Fruit fly (Drosophila melanogaster) ovary, adult (tissue): ENCODE results near the gene Hsp26.
A peak's percentile ranks its signal among the peaks of the same experiment; 100 is the strongest.

Experiments used
- CG17801 ChIP-seq: fragments of 200-800 bp; optimal IDR thresholded peaks from 2 replicates; lab custom pipeline; 2019; ENCODE audit warnings: missing biosample characterization, mild to moderate bottlenecking, missing genetic modification characterization, moderate library complexity; ENCODE audit not compliant: partially characterized antibody

The Hsp26 gene

DNA sequence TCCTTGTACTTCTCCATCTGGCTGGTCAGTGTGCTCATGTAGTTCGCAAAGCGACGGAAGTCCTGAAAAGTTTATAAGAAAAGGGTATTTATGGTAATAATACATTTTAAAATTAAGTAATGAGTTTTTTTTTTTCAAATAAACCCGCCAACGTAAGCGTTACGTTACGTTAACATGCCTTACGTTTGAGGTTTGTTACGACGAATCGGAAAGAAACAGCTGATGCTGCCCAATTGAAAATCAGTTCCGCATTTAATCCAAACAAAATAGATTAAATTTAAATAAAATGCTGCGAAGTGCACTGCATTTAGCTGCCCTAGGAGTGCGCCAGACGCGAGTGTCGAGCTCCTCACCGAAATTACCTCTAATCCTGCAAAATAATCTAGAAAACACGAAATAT, 13.1 kb downstream of the Hsp26 start, which contains the start of gene mRRF1:
TSS of gene mRRF1 (plus strand) at position 220 of the 400 bp plus-strand sequence.
- TF ChIP-seq CG17801 (GFP tag; lab: Kevin White, UChicago), result no peak

DNA sequence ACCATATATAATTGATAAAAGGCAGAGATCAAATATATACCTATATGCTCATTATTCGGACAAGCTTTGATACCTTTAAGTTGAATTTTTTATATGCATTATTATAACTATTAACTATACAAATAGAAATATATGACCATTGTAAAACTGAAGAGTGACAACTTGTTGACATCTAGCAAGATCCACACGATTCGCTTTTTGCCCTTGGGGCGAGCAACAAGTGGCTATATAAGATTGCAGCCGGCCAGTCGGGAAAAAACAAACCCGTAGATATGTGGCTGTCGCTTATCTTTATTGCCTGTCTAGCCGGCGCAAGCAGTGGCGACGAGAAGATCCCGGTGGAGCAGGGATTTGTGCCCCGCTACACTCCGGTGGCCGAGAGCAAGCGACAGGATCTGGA, 15.3 kb downstream of the Hsp26 start, which contains the start of gene CG34456:
TSS of gene CG34456 (plus strand) at position 215 of the 400 bp plus-strand sequence.
- TF ChIP-seq CG17801 (GFP tag; lab: Kevin White, UChicago), result peak; percentile 62

DNA sequence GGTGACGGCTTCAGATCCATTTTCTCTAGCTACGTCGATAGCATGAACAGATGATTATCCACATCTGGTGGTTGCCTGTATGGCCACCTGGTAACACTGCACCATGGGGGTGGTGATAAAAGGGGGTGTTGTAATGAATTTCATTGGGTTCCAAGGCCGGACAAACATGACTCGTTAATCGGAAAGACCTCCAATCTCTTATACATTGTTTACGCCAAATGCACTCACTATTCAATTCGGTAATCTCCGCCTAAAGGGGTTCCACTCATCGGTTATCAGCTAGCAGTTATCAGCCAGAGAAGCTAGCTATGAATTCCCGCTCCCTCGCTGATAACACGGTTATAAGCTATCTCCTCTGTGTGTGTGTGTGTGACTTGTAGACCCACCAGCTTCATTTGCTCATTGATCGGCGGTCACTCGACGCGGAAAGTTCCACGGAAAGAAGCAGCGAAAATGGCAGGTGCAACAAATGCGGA, 17.0 kb downstream of the Hsp26 start, which contains the start of gene Pdxk:
TSS of gene Pdxk (plus strand) at position 100 of the 476 bp plus-strand sequence.
- TF ChIP-seq CG17801 (GFP tag; lab: Kevin White, UChicago), result peak; percentile 47

DNA sequence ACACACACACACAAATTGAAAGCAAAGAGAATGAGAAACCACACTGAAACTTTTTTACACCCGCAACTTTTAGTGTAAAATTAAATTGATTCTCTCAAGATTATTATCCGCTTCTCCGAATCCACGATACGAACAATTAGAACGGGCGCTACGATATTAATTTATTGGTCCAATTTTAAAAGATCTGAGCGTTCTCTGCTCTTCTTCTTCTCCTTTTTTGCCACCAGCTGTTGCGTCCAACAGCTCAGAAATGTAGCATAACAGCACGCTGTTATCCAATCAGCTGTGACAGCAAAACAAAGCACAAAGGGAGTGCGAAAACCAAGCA, 18.6 kb downstream of the Hsp26 start, which contains the start of the genes UGP and Svip:
TSS of gene UGP (minus strand) at position 223 of the 328 bp plus-strand sequence.
TSS of gene Svip (plus strand) at position 287 of the 328 bp plus-strand sequence.
- TF ChIP-seq CG17801 (GFP tag; lab: Kevin White, UChicago), result no peak

DNA sequence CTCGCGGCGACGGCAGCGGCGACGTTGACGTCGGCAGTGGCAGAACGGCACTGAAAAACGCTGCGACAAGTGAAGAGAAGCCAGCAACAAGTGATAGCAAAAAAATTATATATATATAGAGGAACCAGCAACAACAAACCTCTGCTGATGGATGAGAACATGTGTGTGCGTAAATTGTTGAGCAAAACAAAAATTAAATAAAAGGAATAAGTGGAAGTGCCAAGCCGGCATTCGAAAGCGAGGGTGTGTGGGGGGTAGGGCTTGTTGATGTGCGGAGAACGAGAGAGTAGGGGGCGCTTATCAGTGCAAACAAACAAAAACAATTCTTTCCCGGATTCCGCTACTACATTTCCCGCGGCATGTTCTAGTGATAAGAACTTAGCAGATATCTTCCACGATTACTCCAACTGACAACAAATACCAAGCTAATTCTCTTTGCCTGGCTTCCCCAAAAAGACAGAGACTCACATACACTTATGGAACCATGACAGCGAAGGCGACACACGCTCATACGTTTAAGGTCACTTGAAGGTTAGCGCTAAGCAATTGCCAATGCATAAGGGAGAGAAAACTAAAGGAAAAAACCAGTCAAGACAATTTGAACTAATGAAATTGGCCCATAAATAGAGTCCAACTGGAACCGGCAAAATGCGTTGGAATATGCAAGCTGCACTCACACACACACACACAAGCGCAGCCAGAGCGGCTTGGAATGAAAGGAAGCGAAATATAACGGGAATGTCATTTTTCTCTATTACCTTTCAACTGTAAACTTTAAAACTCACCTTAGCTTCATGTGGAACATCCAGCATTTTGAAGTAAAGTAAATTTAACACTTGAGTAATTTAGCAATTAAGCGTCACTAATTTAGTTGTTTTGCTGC, 19.2 kb downstream of the Hsp26 start:
- TF ChIP-seq CG17801 (GFP tag; lab: Kevin White, UChicago), result no peak

DNA sequence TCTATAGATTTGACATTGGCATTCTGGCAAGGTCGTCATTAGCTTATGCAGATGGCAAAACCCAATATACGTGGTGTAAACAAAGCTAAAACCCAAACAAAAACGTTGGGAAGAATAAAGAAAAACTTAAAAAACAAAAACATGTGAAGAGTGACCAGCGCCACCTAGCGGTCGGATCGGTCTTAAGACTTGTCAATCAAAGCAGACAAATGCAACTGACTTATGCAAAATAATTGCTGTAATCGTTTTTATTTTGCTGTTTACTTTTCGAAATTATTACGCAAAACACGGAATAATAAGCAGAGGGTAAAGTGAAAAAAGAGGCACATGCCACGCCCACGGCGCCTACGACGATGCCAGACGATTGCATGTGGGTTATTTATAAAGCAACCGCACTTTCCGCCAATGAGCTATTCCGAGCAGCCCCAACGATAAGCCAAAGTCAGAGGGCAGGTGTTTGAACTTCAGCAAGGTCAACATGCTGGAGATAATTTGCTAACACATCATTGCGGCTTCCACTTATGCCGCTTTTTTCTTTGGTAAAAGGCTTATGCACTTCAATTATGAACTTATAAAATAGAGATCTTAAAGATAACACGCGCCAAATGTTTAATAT, 21.0 kb downstream of the Hsp26 start:
- TF ChIP-seq CG17801 (GFP tag; lab: Kevin White, UChicago), result no peak

DNA sequence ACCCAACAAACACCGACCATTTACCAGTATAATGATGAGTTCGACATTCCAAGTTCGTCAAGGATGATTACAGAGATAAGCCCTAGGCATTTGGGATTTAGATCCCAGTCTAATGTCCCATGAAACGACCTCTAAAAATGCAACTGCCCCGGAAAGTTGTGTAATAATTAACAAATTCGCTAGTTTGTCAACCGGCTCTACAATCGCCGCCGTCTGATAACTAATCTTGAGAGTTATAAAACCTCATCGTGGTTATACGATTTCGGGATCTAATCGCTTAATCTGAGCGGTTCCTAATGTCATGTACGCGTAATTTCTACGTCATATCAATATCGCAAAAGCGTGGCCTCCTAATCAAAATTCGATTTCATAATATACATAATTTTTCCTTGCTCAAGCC, 21.7 kb downstream of the Hsp26 start:
- TF ChIP-seq CG17801 (GFP tag; lab: Kevin White, UChicago), result peak; percentile 8

DNA sequence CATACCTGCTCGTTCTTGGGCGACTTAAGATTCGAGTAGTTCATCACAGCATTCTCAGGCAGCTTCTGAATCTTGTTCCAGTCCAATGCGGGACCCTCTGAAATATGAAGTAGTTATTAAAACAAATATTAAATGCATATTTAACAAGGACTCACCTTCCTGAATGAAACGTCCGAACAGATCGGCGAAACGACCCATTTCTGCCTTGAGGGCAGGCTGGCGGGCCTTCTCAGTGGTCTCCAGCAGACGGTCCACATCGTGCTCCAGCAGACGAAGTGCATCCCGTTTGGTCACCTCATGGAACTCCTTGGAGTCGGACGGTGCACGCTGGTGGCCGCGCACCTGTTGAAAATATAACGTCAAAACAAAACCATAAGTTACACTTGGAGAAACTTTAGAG, 23.5 kb downstream of the Hsp26 start, which contains the start of gene CG32040:
TSS of gene CG32040 (plus strand) at position 301 of the 400 bp plus-strand sequence.
- no peak for TF ChIP-seq CG17801 (GFP tag; lab: Kevin White, UChicago)

DNA sequence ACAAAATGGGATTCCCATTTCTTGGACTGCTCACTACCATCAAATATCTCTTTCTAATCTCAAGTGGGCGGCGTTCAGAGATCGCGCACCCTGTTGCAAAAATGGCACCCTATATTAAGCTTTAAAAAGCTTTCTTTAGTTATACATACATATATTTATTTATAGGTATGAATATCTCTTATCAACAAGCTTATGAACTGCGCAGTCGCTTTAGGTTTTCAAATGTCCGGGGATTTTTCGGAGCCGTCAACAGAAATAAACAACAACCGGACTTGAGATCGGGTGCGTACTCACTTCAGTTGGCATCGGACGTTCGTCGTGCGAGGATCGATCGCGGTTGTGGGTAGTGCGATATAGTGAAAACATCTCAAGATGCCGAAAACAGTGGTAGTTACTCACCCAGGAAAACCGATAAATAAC, 27.9 kb downstream of the Hsp26 start, which contains the start of gene PGRP-LF:
TSS of gene PGRP-LF (plus strand) at position 296 of the 420 bp plus-strand sequence.
- TF ChIP-seq CG17801 (GFP tag; lab: Kevin White, UChicago), result no peak

DNA sequence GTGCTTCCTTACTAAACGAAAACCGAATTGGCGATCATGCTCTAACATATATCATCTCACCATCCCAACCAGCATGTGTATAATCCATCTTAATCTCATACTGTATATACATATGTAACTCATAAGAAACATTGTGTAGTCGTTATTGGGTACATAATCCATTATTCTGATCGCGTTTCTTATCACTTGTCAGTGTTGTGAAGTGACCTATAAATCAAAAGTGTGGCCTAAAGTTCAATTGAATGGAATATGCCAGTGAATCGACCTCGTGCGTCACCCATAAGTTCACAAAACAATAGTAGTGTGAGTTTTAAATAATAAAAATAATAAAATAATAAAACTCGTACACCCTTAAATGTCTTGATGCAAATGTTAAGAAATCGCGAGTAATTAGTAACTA, 32.1 kb downstream of the Hsp26 start:
- TF ChIP-seq CG17801 (GFP tag; lab: Kevin White, UChicago), result no peak

DNA sequence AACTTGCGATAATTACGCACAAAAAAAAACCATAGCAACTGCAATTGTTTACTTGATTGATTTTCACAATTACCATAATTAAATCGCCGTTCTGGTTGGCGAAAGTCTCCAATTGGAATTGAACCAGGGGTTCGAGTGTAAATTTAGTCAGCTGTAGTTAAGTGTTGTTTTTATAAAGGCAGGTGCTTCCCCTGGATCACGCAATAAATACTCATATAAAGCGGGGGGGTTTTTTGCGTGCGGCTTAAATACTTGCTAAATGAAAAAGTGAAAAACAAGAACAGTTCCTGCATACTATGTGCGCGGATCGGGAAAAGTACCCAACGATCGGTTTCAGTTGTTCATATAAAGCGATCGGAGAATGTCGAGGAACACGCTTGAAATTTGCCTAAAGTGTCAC, 33.3 kb downstream of the Hsp26 start:
- TF ChIP-seq CG17801 (GFP tag; lab: Kevin White, UChicago), result no peak

DNA sequence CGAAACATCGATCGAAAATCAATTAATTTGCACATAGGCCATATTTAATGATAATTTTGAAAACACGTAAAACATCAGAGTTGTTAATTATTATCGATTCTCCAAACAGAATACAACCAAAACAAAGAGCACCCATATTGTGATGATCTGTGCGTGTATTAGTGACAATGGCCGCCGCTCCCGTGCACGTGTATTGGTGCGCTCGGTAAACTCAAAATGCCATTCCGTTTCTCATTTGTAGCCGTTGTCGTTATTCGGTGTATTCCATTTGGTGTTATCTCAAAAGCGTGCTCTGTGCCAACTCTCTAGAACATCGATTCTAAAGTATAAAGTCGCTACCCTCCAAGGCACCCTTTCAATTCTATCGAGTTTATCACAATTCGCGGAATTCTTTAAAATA, 36.4 kb downstream of the Hsp26 start:
- TF ChIP-seq CG17801 (GFP tag; lab: Kevin White, UChicago), result no peak

DNA sequence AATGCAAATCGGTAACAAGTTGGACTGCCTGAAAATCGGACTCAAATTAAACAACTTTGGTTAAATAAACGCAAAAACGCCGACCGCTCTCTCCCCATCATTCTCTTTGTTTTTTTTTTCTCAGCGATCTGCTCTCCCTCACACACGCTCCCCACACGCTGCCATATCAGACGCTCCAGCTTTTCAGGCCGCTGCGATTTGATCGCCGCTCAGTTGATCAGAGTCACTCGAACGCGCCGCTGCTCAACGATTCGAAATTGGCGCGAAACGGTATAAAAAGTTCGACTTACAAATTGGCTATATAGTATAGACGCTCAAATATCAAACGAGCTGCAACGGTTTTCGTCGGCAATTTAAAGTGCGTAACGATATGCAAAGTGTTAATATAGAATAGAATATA, 37.0 kb downstream of the Hsp26 start:
- TF ChIP-seq CG17801 (GFP tag; lab: Kevin White, UChicago), result no peak

DNA sequence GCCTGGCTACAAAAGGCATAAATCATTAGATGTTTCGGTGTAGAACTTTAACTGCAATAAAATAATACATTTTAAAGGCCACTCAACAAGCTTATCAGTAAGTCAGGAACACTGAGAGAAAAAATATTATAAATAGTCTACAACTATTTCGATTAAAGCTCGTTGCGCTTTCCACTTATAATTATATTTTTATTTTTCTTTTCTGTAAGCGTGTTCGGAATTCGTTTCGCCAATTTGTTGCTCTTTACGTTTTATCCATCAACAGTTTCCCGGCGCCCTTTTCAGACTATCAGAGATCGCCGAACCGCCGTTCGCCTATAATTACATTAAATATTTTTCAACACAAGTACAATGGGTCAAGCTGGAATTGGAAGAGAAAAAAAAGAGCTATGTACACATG, 38.2 kb downstream of the Hsp26 start:
- no peak for TF ChIP-seq CG17801 (GFP tag; lab: Kevin White, UChicago)

DNA sequence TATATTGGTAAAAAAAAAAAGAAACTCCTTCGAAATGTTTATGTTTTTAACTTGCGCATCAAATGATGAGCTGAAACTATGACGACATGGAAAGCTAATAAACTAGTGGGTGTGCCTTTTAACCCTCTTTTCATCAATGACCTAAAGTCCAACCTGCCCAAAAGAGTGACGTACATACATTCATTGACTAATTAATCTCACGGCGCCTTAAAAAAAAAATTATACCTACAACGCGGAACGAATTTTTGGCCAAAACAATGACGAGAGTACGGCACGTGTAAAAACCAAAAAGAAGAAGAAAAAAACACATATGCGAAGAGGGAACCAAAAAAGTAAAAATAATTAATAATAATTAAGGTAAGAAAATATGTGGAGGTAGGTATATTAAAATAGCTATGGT, 38.7 kb downstream of the Hsp26 start, which contains the start of gene PGRP-LC:
TSS of gene PGRP-LC (plus strand) at position 301 of the 400 bp plus-strand sequence.
- no peak for TF ChIP-seq CG17801 (GFP tag; lab: Kevin White, UChicago)
